ENCODE assay signal across 1 fruit fly cellular context in the genomic region with DNA sequence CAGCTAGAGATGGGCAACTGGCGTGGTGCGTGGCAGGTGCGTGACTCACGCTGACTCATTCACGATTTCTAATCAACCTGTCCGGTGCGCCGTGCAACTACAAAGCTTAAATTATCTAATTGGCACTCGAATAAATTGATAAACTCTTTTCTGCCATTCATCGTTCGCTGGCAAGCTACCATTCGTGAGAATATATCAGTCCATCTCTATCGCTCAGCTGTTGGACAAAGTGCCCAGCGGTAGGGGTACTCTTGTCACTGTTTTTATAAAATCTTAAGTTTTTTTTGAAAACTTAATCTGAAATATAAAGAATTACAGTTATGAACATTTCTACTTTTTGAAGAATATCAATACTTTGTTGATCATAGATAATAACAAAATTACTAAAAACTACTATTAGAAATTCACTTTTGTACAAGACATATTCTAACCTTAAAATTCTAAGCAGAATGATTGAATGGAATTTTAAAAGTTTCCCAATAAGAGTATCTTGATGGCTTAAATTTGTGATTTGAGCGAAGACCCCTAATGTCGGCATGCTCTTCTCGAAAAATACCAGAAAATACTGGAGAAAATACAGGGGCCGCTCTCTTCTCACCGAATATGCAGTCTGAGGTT.
TF ChIP-seq lines count a peak whose summit lies in the region.

A gene (minus strand): TSS at position 187 of the 618 bp plus-strand sequence.
A gene (plus strand): TSS at position 553 of the 618 bp plus-strand sequence.

TF ChIP-seq in whole organism, embryonic, 481 proteins besides CTCF, POLR2A, EP300 and RAD21 (continued from another document and continues in another):
- TF ChIP-seq CG1647 (GFP tag; optimal IDR thresholded peaks at IDR 0.05; lab: Kevin White, UChicago) (no peak), HLH3B (GFP tag; IDR thresholded peaks at IDR 0.05; lab: Robert Waterston, UW) (peak; percentile 71), Camta (GFP tag; optimal IDR thresholded peaks at IDR 0.05; lab: Kevin White, UChicago) (peak; percentile 77), CG15073 (GFP tag; optimal IDR thresholded peaks at IDR 0.05; lab: Kevin White, UChicago) (peak; percentile 32), p53 (GFP tag; optimal IDR thresholded peaks at IDR 0.05; lab: Kevin White, UChicago) (peak; percentile 12), CG1832 (GFP tag; optimal IDR thresholded peaks at IDR 0.05; lab: Kevin White, UChicago) (no peak), C15 (GFP tag; IDR thresholded peaks at IDR 0.05; lab: Robert Waterston, UW) (peak; percentile 57; the same call in 1 of the 3 replicates), CG11560 (tag; IDR thresholded peaks at IDR 0.05; lab: Robert Waterston, UW) (peak; percentile 79), Lim3 (GFP tag; IDR thresholded peaks at IDR 0.05; lab: Robert Waterston, UW) (no peak), B-H2 (GFP tag; optimal IDR thresholded peaks at IDR 0.05; lab: Kevin White, UChicago) (peak; percentile 80), sug (tag; optimal IDR thresholded peaks at IDR 0.05; lab: Kevin White, UChicago) (peak; percentile 80), CG9609 (GFP tag; optimal IDR thresholded peaks at IDR 0.05; lab: Kevin White, UChicago) (peak; percentile 79), sc (optimal IDR thresholded peaks at IDR 0.05; lab: Kevin White, UChicago) (no peak), sc (GFP tag; optimal IDR thresholded peaks at IDR 0.05; lab: Kevin White, UChicago) (peak; percentile 77), ATbp (GFP tag; optimal IDR thresholded peaks at IDR 0.05; lab: Kevin White, UChicago) (peak; percentile 18), maf-S (GFP tag; optimal IDR thresholded peaks at IDR 0.05; lab: Kevin White, UChicago) (peak; percentile 50), CG30403 (GFP tag; optimal IDR thresholded peaks at IDR 0.05; lab: Kevin White, UChicago) (peak; percentile 94), run (tag; optimal IDR thresholded peaks at IDR 0.05; lab: Kevin White, UChicago) (peak; percentile 56), BtbVII (GFP tag; optimal IDR thresholded peaks at IDR 0.05; lab: Kevin White, UChicago) (peak; percentile 21), knrl (GFP tag; IDR thresholded peaks at IDR 0.05; lab: Robert Waterston, UW; ENCODE audit: partially characterized antibody) (peak; percentile 97), ems (GFP tag; optimal IDR thresholded peaks at IDR 0.05; lab: Kevin White, UChicago) (peak; percentile 77), D19A (tag; optimal IDR thresholded peaks at IDR 0.05; lab: Kevin White, UChicago) (no peak), CG14050 (GFP tag; IDR thresholded peaks at IDR 0.05; lab: Robert Waterston, UW) (no peak; the same call in 1 of the 3 replicates), al (GFP tag; IDR thresholded peaks at IDR 0.05; lab: Robert Waterston, UW) (peak; percentile 56), chm (GFP tag; IDR thresholded peaks at IDR 0.05; lab: Robert Waterston, UW) (peak; percentile 61), CG9797 (GFP tag; optimal IDR thresholded peaks at IDR 0.05; lab: Kevin White, UChicago) (peak; percentile 26), NC2β (GFP tag; optimal IDR thresholded peaks at IDR 0.05; lab: Kevin White, UChicago) (peak; percentile 80), gt (GFP tag; IDR thresholded peaks at IDR 0.05; lab: Robert Waterston, UW) (peak; percentile 32), Dp (GFP tag; optimal IDR thresholded peaks at IDR 0.05; lab: Kevin White, UChicago) (peak; percentile 5), Atf6 (GFP tag; IDR thresholded peaks at IDR 0.05; lab: Robert Waterston, UW) (0 out of 2 replicates have a peak, but pooled peaks have one; percentile 11), CG11085 (GFP tag; IDR thresholded peaks at IDR 0.05; lab: Robert Waterston, UW) (peak; percentile 35; the same call in 1 of the 2 replicates), hkb (optimal IDR thresholded peaks at IDR 0.05; lab: Kevin White, UChicago) (no peak), hkb (GFP tag; IDR thresholded peaks at IDR 0.05; lab: Robert Waterston, UW) (peak; percentile 61; the same call in 1 of the 2 replicates), phol (tag; optimal IDR thresholded peaks at IDR 0.05; lab: Kevin White, UChicago) (peak; percentile 84), pfk (GFP tag; optimal IDR thresholded peaks at IDR 0.05; lab: Kevin White, UChicago) (no peak), Blimp-1 (GFP tag; optimal IDR thresholded peaks at IDR 0.05; lab: Kevin White, UChicago) (no peak), Dip2 (GFP tag; IDR thresholded peaks at IDR 0.05; lab: Robert Waterston, UW) (no peak), CG14014 (GFP tag; IDR thresholded peaks at IDR 0.05; lab: Robert Waterston, UW) (no peak), CkIIα-i1 (GFP tag; IDR thresholded peaks at IDR 0.05; lab: Robert Waterston, UW) (no peak), CG6272 (GFP tag; IDR thresholded peaks at IDR 0.05; lab: Robert Waterston, UW) (peak; percentile 60), danr (GFP tag; IDR thresholded peaks at IDR 0.05; lab: Robert Waterston, UW) (no peak; the same call in 1 of the 2 replicates), Bgb (GFP tag; IDR thresholded peaks at IDR 0.05; lab: Robert Waterston, UW; ENCODE audit: partially characterized antibody) (peak; percentile 93), Usf (GFP tag; optimal IDR thresholded peaks at IDR 0.05; lab: Kevin White, UChicago) (peak; percentile 67), CG10267 (tag; optimal IDR thresholded peaks at IDR 0.05; lab: Kevin White, UChicago) (peak; percentile 63), twi (tag; optimal IDR thresholded peaks at IDR 0.05; lab: Kevin White, UChicago) (peak; percentile 82), Fer1 (GFP tag; optimal IDR thresholded peaks at IDR 0.05; lab: Kevin White, UChicago) (peak; percentile 14), repo (GFP tag; optimal IDR thresholded peaks at IDR 0.05; lab: Kevin White, UChicago) (peak; percentile 36), Adf1 (GFP tag; IDR thresholded peaks at IDR 0.05; lab: Robert Waterston, UW) (peak; percentile 47; the same call in 1 of the 2 replicates), CG31365 (tag; optimal IDR thresholded peaks at IDR 0.05; lab: Kevin White, UChicago) (no peak), z (GFP tag; IDR thresholded peaks at IDR 0.05; lab: Robert Waterston, UW) (no peak), Max (GFP tag; optimal IDR thresholded peaks at IDR 0.05; lab: Kevin White, UChicago) (peak; percentile 57), odd (GFP tag; optimal IDR thresholded peaks at IDR 0.05; lab: Kevin White, UChicago) (peak; percentile 74), CG1529 (GFP tag; optimal IDR thresholded peaks at IDR 0.05; lab: Kevin White, UChicago) (peak; percentile 65), CG9932 (GFP tag; IDR thresholded peaks at IDR 0.05; lab: Robert Waterston, UW) (peak; percentile 80; the same call in 1 of the 2 replicates), Xrp1 (GFP tag; IDR thresholded peaks at IDR 0.05; lab: Robert Waterston, UW) (peak; percentile 53; the same call in 1 of the 2 replicates), CG3407 (GFP tag; optimal IDR thresholded peaks at IDR 0.05; lab: Kevin White, UChicago) (peak; percentile 63), dan (GFP tag; IDR thresholded peaks at IDR 0.05; lab: Robert Waterston, UW) (no peak), Lpt (GFP tag; optimal IDR thresholded peaks at IDR 0.05; lab: Kevin White, UChicago) (no peak), CG1792 (GFP tag; optimal IDR thresholded peaks at IDR 0.05; lab: Kevin White, UChicago) (no peak), pho (GFP tag; optimal IDR thresholded peaks at IDR 0.05; lab: Kevin White, UChicago) (peak; percentile 90), Spps (tag; optimal IDR thresholded peaks at IDR 0.05; lab: Kevin White, UChicago) (peak; percentile 5), CG4707 (GFP tag; optimal IDR thresholded peaks at IDR 0.05; lab: Kevin White, UChicago) (no peak), sna (GFP tag; IDR thresholded peaks at IDR 0.05; lab: Robert Waterston, UW; ENCODE audit: partially characterized antibody) (peak; percentile 97), h (optimal IDR thresholded peaks at IDR 0.05; lab: Kevin White, UChicago) (no peak), CG3847 (GFP tag; IDR thresholded peaks at IDR 0.05; lab: Robert Waterston, UW) (peak; percentile 81), CG9215 (GFP tag; IDR thresholded peaks at IDR 0.05; lab: Robert Waterston, UW) (peak; percentile 82), HLHmδ (GFP tag; optimal IDR thresholded peaks at IDR 0.05; lab: Kevin White, UChicago) (no peak), wdn (GFP tag; IDR thresholded peaks at IDR 0.05; lab: Robert Waterston, UW) (peak; percentile 25; the same call in 1 of the 2 replicates), MESR4 (GFP tag; optimal IDR thresholded peaks at IDR 0.05; lab: Kevin White, UChicago) (no peak), Taf1 (GFP tag; IDR thresholded peaks at IDR 0.05; lab: Robert Waterston, UW) (peak; percentile 5; the same call in 1 of the 2 replicates), trh (GFP tag; optimal IDR thresholded peaks at IDR 0.05; lab: Kevin White, UChicago) (peak; percentile 50), CG13624 (GFP tag; optimal IDR thresholded peaks at IDR 0.05; lab: Kevin White, UChicago) (peak; percentile 81), sqz (GFP tag; optimal IDR thresholded peaks at IDR 0.05; lab: Kevin White, UChicago) (no peak), Oli (tag; optimal IDR thresholded peaks at IDR 0.05; lab: Kevin White, UChicago) (peak; percentile 82), chn (GFP tag; optimal IDR thresholded peaks at IDR 0.05; lab: Kevin White, UChicago) (peak; percentile 84), Ada2b (GFP tag; IDR thresholded peaks at IDR 0.05; lab: Robert Waterston, UW) (peak; percentile 53), CG7928 (GFP tag; optimal IDR thresholded peaks at IDR 0.05; lab: Kevin White, UChicago) (peak; percentile 36), HmgZ (tag; optimal IDR thresholded peaks at IDR 0.05; lab: Kevin White, UChicago) (peak; percentile 54), exex (tag; optimal IDR thresholded peaks at IDR 0.05; lab: Kevin White, UChicago) (peak; percentile 43), dmrt11E (tag; optimal IDR thresholded peaks at IDR 0.05; lab: Kevin White, UChicago) (peak; percentile 88), CG14441 (GFP tag; IDR thresholded peaks at IDR 0.05; lab: Robert Waterston, UW) (peak; percentile 72), Med (GFP tag; lab: Kevin White, UChicago) (peak; percentile 96), CG8924 (tag; optimal IDR thresholded peaks at IDR 0.05; lab: Kevin White, UChicago) (peak; percentile 85), trem (tag; optimal IDR thresholded peaks at IDR 0.05; lab: Kevin White, UChicago) (peak; percentile 70), ase (GFP tag; IDR thresholded peaks at IDR 0.05; lab: Robert Waterston, UW) (peak; percentile 23; the same call in 2 of the 3 replicates), Dfd (GFP tag; optimal IDR thresholded peaks at IDR 0.05; lab: Kevin White, UChicago) (no peak), ab (GFP tag; optimal IDR thresholded peaks at IDR 0.05; lab: Kevin White, UChicago) (peak; percentile 55), CG34224 (GFP tag; IDR thresholded peaks at IDR 0.05; lab: Robert Waterston, UW; ENCODE audit: partially characterized antibody) (peak; percentile 96), Doc2 (GFP tag; IDR thresholded peaks at IDR 0.05; lab: Robert Waterston, UW) (no peak), lola (GFP tag; optimal IDR thresholded peaks at IDR 0.05; lab: Kevin White, UChicago) (peak in 1 of 3 experiments; percentile 93), kah (GFP tag; optimal IDR thresholded peaks at IDR 0.05; lab: Kevin White, UChicago) (peak; percentile 11), CG42726 (GFP tag; IDR thresholded peaks at IDR 0.05; lab: Robert Waterston, UW; ENCODE audit: partially characterized antibody) (peak; percentile 85), pum (GFP tag; optimal IDR thresholded peaks at IDR 0.05; lab: Kevin White, UChicago) (peak; percentile 72), Optix (GFP tag; IDR thresholded peaks at IDR 0.05; lab: Robert Waterston, UW) (peak; percentile 38; the same call in 1 of the 3 replicates), CG11504 (tag; optimal IDR thresholded peaks at IDR 0.05; lab: Kevin White, UChicago) (peak; percentile 80), Trl (optimal IDR thresholded peaks at IDR 0.05; lab: Kevin White, UChicago) (peak in 1 of 2 experiments; percentile 14), Trl (GFP tag; optimal IDR thresholded peaks at IDR 0.05; lab: Kevin White, UChicago) (peak; percentile 71), tup (GFP tag; optimal IDR thresholded peaks at IDR 0.05; lab: Kevin White, UChicago) (no peak), vfl (GFP tag; optimal IDR thresholded peaks at IDR 0.05; lab: Kevin White, UChicago) (peak; percentile 46), Mrtf (GFP tag; IDR thresholded peaks at IDR 0.05; lab: Robert Waterston, UW) (peak; percentile 42; the same call in 2 of the 3 replicates), CG18262 (tag; optimal IDR thresholded peaks at IDR 0.05; lab: Kevin White, UChicago) (peak; percentile 92), CG4328 (GFP tag; optimal IDR thresholded peaks at IDR 0.05; lab: Kevin White, UChicago) (peak; percentile 45), Antp (GFP tag; optimal IDR thresholded peaks at IDR 0.05; lab: Kevin White, UChicago) (peak; percentile 75), CG12391 (tag; optimal IDR thresholded peaks at IDR 0.05; lab: Kevin White, UChicago) (peak; percentile 95), CoRest (tag; optimal IDR thresholded peaks at IDR 0.05; lab: Kevin White, UChicago) (peak; percentile 96), Elba2 (GFP tag; optimal IDR thresholded peaks at IDR 0.05; lab: Kevin White, UChicago) (peak; percentile 88), CG34376 (GFP tag; optimal IDR thresholded peaks at IDR 0.05; lab: Kevin White, UChicago) (peak; percentile 29), stwl (tag; optimal IDR thresholded peaks at IDR 0.05; lab: Kevin White, UChicago) (peak; percentile 38), CG1602 (GFP tag; optimal IDR thresholded peaks at IDR 0.05; lab: Kevin White, UChicago) (peak; percentile 86), CG2120 (GFP tag; optimal IDR thresholded peaks at IDR 0.05; lab: Kevin White, UChicago) (peak; percentile 93), CG17359 (tag; optimal IDR thresholded peaks at IDR 0.05; lab: Kevin White, UChicago) (peak; percentile 57), bowl (GFP tag; IDR thresholded peaks at IDR 0.05; lab: Robert Waterston, UW) (0 out of 2 replicates have a peak, but pooled peaks have one; percentile 23), sim (GFP tag; IDR thresholded peaks at IDR 0.05; lab: Robert Waterston, UW) (no peak), H2.0 (GFP tag; IDR thresholded peaks at IDR 0.05; lab: Robert Waterston, UW) (peak; percentile 59), dm (GFP tag; optimal IDR thresholded peaks at IDR 0.05; lab: Kevin White, UChicago) (peak; percentile 69), Dip3 (GFP tag; optimal IDR thresholded peaks at IDR 0.05; lab: Kevin White, UChicago) (peak; percentile 38), gro (GFP tag; optimal IDR thresholded peaks at IDR 0.05; lab: Kevin White, UChicago) (no peak), CG11247 (GFP tag; IDR thresholded peaks at IDR 0.05; lab: Robert Waterston, UW) (peak; percentile 60; the same call in 1 of the 2 replicates), CG31388 (GFP tag; optimal IDR thresholded peaks at IDR 0.05; lab: Kevin White, UChicago) (peak; percentile 34), ranshi (GFP tag; IDR thresholded peaks at IDR 0.05; lab: Robert Waterston, UW) (peak; percentile 46; the same call in 1 of the 2 replicates), oc (tag; optimal IDR thresholded peaks at IDR 0.05; lab: Kevin White, UChicago) (no peak), CG30431 (GFP tag; optimal IDR thresholded peaks at IDR 0.05; lab: Kevin White, UChicago) (peak; percentile 54)
